Worm (Caenorhabditis elegans) whole organism, L2 larva: ENCODE measurements around the gene srz-25.

Experiments used
- C34F6.9 ChIP-seq: fragments of 150-350 bp; optimal IDR thresholded peaks from 2 replicates; lab custom pipeline; 2014; ENCODE audit warnings: missing biosample characterization, missing genetic modification characterization
- F13H6.1 ChIP-seq: sonication (generic microtip); optimal IDR thresholded peaks from 2 replicates; lab custom pipeline; 2016; ENCODE audit warnings: missing genetic modification characterization, missing compliant biosample characterization
- R02D3.7 ChIP-seq: fragments of 150-350 bp; optimal IDR thresholded peaks from 2 replicates; lab custom pipeline; 2014; ENCODE audit warnings: missing biosample characterization, missing genetic modification characterization
- Y55F3AM.14 ChIP-seq: fragments of 200-800 bp; sonication (Bioruptor generic); optimal IDR thresholded peaks from 2 replicates; lab custom pipeline; 2018; ENCODE audit warnings: mild to moderate bottlenecking, missing genetic modification characterization, missing compliant biosample characterization
- ZK546.5 ChIP-seq: sonication (generic microtip); optimal IDR thresholded peaks from 2 replicates; lab custom pipeline; 2017; ENCODE audit warnings: missing biosample characterization, missing genetic modification characterization
- alr-1 ChIP-seq: fragments of 150-350 bp; optimal IDR thresholded peaks from 2 replicates; lab custom pipeline; 2014; ENCODE audit warnings: missing biosample characterization, missing genetic modification characterization
- aly-2 ChIP-seq: fragments of 150-350 bp; optimal IDR thresholded peaks from 2 replicates; lab custom pipeline; 2014; ENCODE audit warnings: missing biosample characterization, missing genetic modification characterization
- ama-1 ChIP-seq: fragments of 150-350 bp; optimal IDR thresholded peaks from 2 replicates; lab custom pipeline; 2018; ENCODE audit warnings: inconsistent platforms
- blmp-1 ChIP-seq: sonication (generic microtip); optimal IDR thresholded peaks from 2 replicates; lab custom pipeline; 2017; ENCODE audit warnings: missing genetic modification characterization, mild to moderate bottlenecking, missing compliant biosample characterization, antibody characterized with exemption, moderate library complexity; ENCODE audit not compliant: insufficient read depth
- ceh-16 ChIP-seq: fragments of 150-350 bp; optimal IDR thresholded peaks from 2 replicates; lab custom pipeline; 2014; ENCODE audit warnings: missing biosample characterization, missing genetic modification characterization
- ceh-82 ChIP-seq: fragments of 150-350 bp; optimal IDR thresholded peaks from 2 replicates; lab custom pipeline; 2014; ENCODE audit warnings: missing biosample characterization, missing genetic modification characterization
- dmd-4 ChIP-seq: sonication (generic microtip); optimal IDR thresholded peaks from 2 replicates; lab custom pipeline; 2017; ENCODE audit warnings: missing biosample characterization, missing genetic modification characterization
- egl-27 ChIP-seq: sonication (generic microtip); optimal IDR thresholded peaks from 3 replicates; lab custom pipeline; 2017; ENCODE audit warnings: missing biosample characterization, missing genetic modification reagents, missing genetic modification characterization
- elt-1 ChIP-seq: fragments of 150-350 bp; optimal IDR thresholded peaks from 2 replicates; lab custom pipeline; 2014; ENCODE audit warnings: missing biosample characterization, missing genetic modification characterization
- elt-3 ChIP-seq: sonication (generic microtip); optimal IDR thresholded peaks from 2 replicates; lab custom pipeline; 2017; ENCODE audit warnings: missing biosample characterization, missing genetic modification characterization
- fos-1 ChIP-seq: fragments of 150-350 bp; optimal IDR thresholded peaks from 2 replicates; lab custom pipeline; 2014; ENCODE audit warnings: missing biosample characterization, missing genetic modification characterization
- gmeb-1 ChIP-seq: fragments of 150-350 bp; optimal IDR thresholded peaks from 2 replicates; lab custom pipeline; 2014; ENCODE audit warnings: missing biosample characterization, missing genetic modification characterization
- lin-11 ChIP-seq: fragments of 150-350 bp; sonication (generic microtip); optimal IDR thresholded peaks from 2 replicates; lab custom pipeline; 2014; ENCODE audit warnings: missing biosample characterization, missing genetic modification characterization, inconsistent platforms, mixed read lengths
- lsy-2 ChIP-seq, 2 experiments: fragments of 150-350 bp in 1 of 2; sonication (generic microtip) in 1 of 2; optimal IDR thresholded peaks; 2 replicates each; lab custom pipeline; 2014 to 2017; ENCODE audit warnings: missing biosample characterization in 2 of 2, missing genetic modification characterization in 2 of 2
- mab-5 ChIP-seq: fragments of 150-350 bp; optimal IDR thresholded peaks from 2 replicates; lab custom pipeline; 2014; ENCODE audit warnings: missing biosample characterization, missing genetic modification characterization
- mdl-1 ChIP-seq, 2 experiments: fragments of 150-350 bp in 1 of 2; sonication (generic microtip) in 1 of 2; optimal IDR thresholded peaks; 2 replicates each; lab custom pipeline; 2017; ENCODE audit warnings: missing biosample characterization in 2 of 2, missing genetic modification characterization in 2 of 2
- nhr-10 ChIP-seq: sonication (generic microtip); optimal IDR thresholded peaks from 2 replicates; lab custom pipeline; 2017; ENCODE audit warnings: missing biosample characterization, missing genetic modification characterization
- nhr-12 ChIP-seq: fragments of 150-350 bp; optimal IDR thresholded peaks from 2 replicates; lab custom pipeline; 2014; ENCODE audit warnings: missing biosample characterization, missing genetic modification characterization
- nhr-129 ChIP-seq: fragments of 150-350 bp; optimal IDR thresholded peaks from 2 replicates; lab custom pipeline; 2014; ENCODE audit warnings: missing biosample characterization, missing genetic modification characterization
- nhr-237 ChIP-seq: fragments of 150-350 bp; optimal IDR thresholded peaks from 2 replicates; lab custom pipeline; 2014; ENCODE audit warnings: missing biosample characterization, missing genetic modification characterization
- nhr-25 ChIP-seq: fragments of 150-350 bp; sonication (generic microtip); optimal IDR thresholded peaks from 3 replicates; lab custom pipeline; 2014; ENCODE audit warnings: missing biosample characterization, missing genetic modification characterization
- nhr-6 ChIP-seq: fragments of 150-350 bp; optimal IDR thresholded peaks from 2 replicates; lab custom pipeline; 2014; ENCODE audit warnings: missing biosample characterization, missing genetic modification characterization
- nhr-77 ChIP-seq: fragments of 150-350 bp; optimal IDR thresholded peaks from 2 replicates; lab custom pipeline; 2014; ENCODE audit warnings: missing biosample characterization, missing genetic modification characterization
- sem-4 ChIP-seq: fragments of 150-350 bp; optimal IDR thresholded peaks from 2 replicates; lab custom pipeline; 2014; ENCODE audit warnings: missing biosample characterization, missing genetic modification reagents, missing genetic modification characterization
- sma-3 ChIP-seq: sonication (generic microtip); optimal IDR thresholded peaks from 2 replicates; lab custom pipeline; 2016; ENCODE audit warnings: missing genetic modification reagents, missing genetic modification characterization, missing compliant biosample characterization
- sma-9 ChIP-seq, 2 experiments: fragments of 150-350 bp in 1 of 2; sonication (generic microtip) in 1 of 2; optimal IDR thresholded peaks; 2 replicates each; lab custom pipeline; 2014 to 2016; ENCODE audit warnings: missing genetic modification characterization in 2 of 2, mild to moderate bottlenecking in 1 of 2, missing biosample characterization in 1 of 2, missing compliant biosample characterization in 1 of 2, missing genetic modification reagents in 1 of 2, moderate library complexity in 1 of 2
- snpc-4 ChIP-seq: fragments of 150-350 bp; optimal IDR thresholded peaks from 2 replicates; lab custom pipeline; 2014; ENCODE audit warnings: missing biosample characterization, missing genetic modification characterization
- unc-39 ChIP-seq: fragments of 150-350 bp; optimal IDR thresholded peaks from 2 replicates; lab custom pipeline; 2014; ENCODE audit warnings: missing biosample characterization, missing genetic modification characterization
- unc-62 ChIP-seq: fragments of 150-350 bp; optimal IDR thresholded peaks from 2 replicates; lab custom pipeline; 2014; ENCODE audit warnings: missing biosample characterization, missing genetic modification reagents, missing genetic modification characterization
- ztf-1 ChIP-seq: fragments of 200-800 bp; sonication (Bioruptor generic); conservative IDR thresholded peaks from 2 replicates; pipeline ENCODE4 v1.3.6; 2022; ENCODE audit warnings: missing genetic modification characterization, missing compliant biosample characterization
- ztf-11 ChIP-seq: sonication (generic microtip); optimal IDR thresholded peaks from 2 replicates; lab custom pipeline; 2017; ENCODE audit warnings: missing biosample characterization, missing genetic modification characterization
- ztf-4 ChIP-seq: fragments of 150-350 bp; optimal IDR thresholded peaks from 2 replicates; lab custom pipeline; 2014; ENCODE audit warnings: missing biosample characterization, missing genetic modification characterization

Gene srz-25

ce11 chrV:17512763-17513162 lies 27.6 kb upstream of the srz-25 start:
- TF ChIP-seq ama-1 (lab: Kevin White, UChicago) (no peak), ZK546.5 (tag; lab: Kevin White, UChicago) (no peak), alr-1 (tag; lab: Kevin White, UChicago) (no peak), nhr-12 (no peak), egl-27 (tag; lab: Kevin White, UChicago) (no peak), ztf-1 (no peak), aly-2 (no peak), lsy-2 (tag; optimal IDR thresholded peaks at IDR 0.05; lab: Kevin White, UChicago) (no peak), blmp-1 (tag; lab: Kevin White, UChicago) (no peak), R02D3.7 (tag; lab: Kevin White, UChicago) (no peak), ztf-11 (tag; lab: Kevin White, UChicago) (no peak), nhr-6 (tag; lab: Kevin White, UChicago) (no peak), fos-1 (no peak), unc-39 (no peak), elt-3 (tag; lab: Kevin White, UChicago) (no peak), snpc-4 (tag; lab: Kevin White, UChicago) (no peak), C34F6.9 (tag; lab: Kevin White, UChicago) (no peak), mab-5 (tag; lab: Kevin White, UChicago) (no peak), ceh-82 (tag; lab: Kevin White, UChicago) (no peak), sma-9 (GFP tag; optimal IDR thresholded peaks at IDR 0.05; lab: Kevin White, UChicago) (no peak), sma-9 (tag; optimal IDR thresholded peaks at IDR 0.05; lab: Kevin White, UChicago) (no peak)

- TF ChIP-seq nhr-77 (tag; lab: Kevin White, UChicago): no peak
- no peak for TF ChIP-seq Y55F3AM.14
- no peak for TF ChIP-seq elt-1 (tag; lab: Kevin White, UChicago)
- TF ChIP-seq sem-4 (tag; lab: Kevin White, UChicago): no peak
- no peak for TF ChIP-seq nhr-10 (tag; lab: Kevin White, UChicago)
- no peak for TF ChIP-seq mab-5 (tag; lab: Kevin White, UChicago)
- TF ChIP-seq dmd-4 (tag; lab: Kevin White, UChicago): no peak
- no peak for TF ChIP-seq sma-3 (GFP tag; lab: Kevin White, UChicago)
- no peak for TF ChIP-seq F13H6.1 (tag; lab: Kevin White, UChicago)
- TF ChIP-seq nhr-12: no peak
- TF ChIP-seq nhr-6 (tag; lab: Kevin White, UChicago): no peak
- no peak for TF ChIP-seq unc-39
- no peak for TF ChIP-seq ceh-16 (tag; lab: Kevin White, UChicago)
- TF ChIP-seq sma-9 (GFP tag; optimal IDR thresholded peaks at IDR 0.05; lab: Kevin White, UChicago): no peak
- TF ChIP-seq sma-9 (tag; optimal IDR thresholded peaks at IDR 0.05; lab: Kevin White, UChicago): no peak
- TF ChIP-seq ztf-11 (tag; lab: Kevin White, UChicago): no peak
- no peak for TF ChIP-seq lsy-2 (tag; optimal IDR thresholded peaks at IDR 0.05; lab: Kevin White, UChicago)
- no peak for TF ChIP-seq ama-1 (lab: Kevin White, UChicago)
- TF ChIP-seq ztf-4 (tag; lab: Kevin White, UChicago): no peak
- no peak for TF ChIP-seq fos-1
Observed at ce11 chrV:17513831-17514230, 26.6 kb upstream of the srz-25 start.

- no peak for TF ChIP-seq sem-4 (tag; lab: Kevin White, UChicago)
- peak; percentile 26 for TF ChIP-seq gmeb-1 (tag; lab: Kevin White, UChicago)
Observed at ce11 chrV:17520735-17521134, 19.7 kb upstream of the srz-25 start, which contains the start of gene fbxa-136. TSS of gene fbxa-136 (plus strand) at chrV:17521035.

- TF ChIP-seq unc-62 (GFP tag; lab: Kevin White, UChicago) (no peak), nhr-77 (tag; lab: Kevin White, UChicago) (no peak), fos-1 (no peak), nhr-237 (tag; lab: Kevin White, UChicago) (no peak), nhr-12 (no peak), snpc-4 (tag; lab: Kevin White, UChicago) (no peak), mdl-1 (tag; optimal IDR thresholded peaks at IDR 0.05; lab: Kevin White, UChicago) (no peak), mab-5 (tag; lab: Kevin White, UChicago) (no peak), elt-1 (tag; lab: Kevin White, UChicago) (no peak), ceh-82 (tag; lab: Kevin White, UChicago) (no peak), ztf-4 (tag; lab: Kevin White, UChicago) (no peak), nhr-129 (tag; lab: Kevin White, UChicago) (no peak), nhr-25 (no peak), R02D3.7 (tag; lab: Kevin White, UChicago) (no peak), lin-11 (tag; lab: Kevin White, UChicago) (no peak)
- TF ChIP-seq, all 48 proteins: peak for 0
Observed at ce11 chrV:17527729-17528128, 12.7 kb upstream of the srz-25 start, which contains the start of gene srz-90. TSS of gene srz-90 (plus strand) at chrV:17528029.
